Fruit fly (Drosophila melanogaster) whole organism, embryonic: ENCODE measurements around the gene CG2865.
A peak's percentile ranks its signal among the peaks of the same experiment; 100 is the strongest.

Experiments used
- Adf1 ChIP-seq: fragments of 200-800 bp; sonication (Bioruptor generic); IDR thresholded peaks from 2 replicates; pipeline ENCODE4 v1.3.6; 2022; ENCODE audit warnings: missing biosample characterization, missing genetic modification characterization
- CG10147 ChIP-seq: fragments of 200-800 bp; sonication (Bioruptor generic); optimal IDR thresholded peaks from 2 replicates; lab custom pipeline; 2019; ENCODE audit warnings: missing biosample characterization, mild to moderate bottlenecking, missing genetic modification characterization, moderate library complexity
- CG10209 ChIP-seq: fragments of 200-800 bp; sonication (Bioruptor generic); optimal IDR thresholded peaks from 3 replicates; lab custom pipeline; 2017; ENCODE audit warnings: missing biosample characterization, mild to moderate bottlenecking, missing genetic modification characterization, missing genetic modification reagents
- CG10274 ChIP-seq: fragments of 200-800 bp; sonication (Bioruptor generic); optimal IDR thresholded peaks from 3 replicates; lab custom pipeline; 2017; ENCODE audit warnings: missing biosample characterization, mild to moderate bottlenecking, missing genetic modification characterization
- CG10321 ChIP-seq: fragments of 200-800 bp; sonication (Bioruptor generic); IDR thresholded peaks from 2 replicates; pipeline ENCODE4 v1.3.6; 2022; ENCODE audit warnings: missing biosample characterization, missing genetic modification characterization
- CG10431 ChIP-seq: fragments of 200-800 bp; sonication (Bioruptor generic); optimal IDR thresholded peaks from 3 replicates; lab custom pipeline; 2018; ENCODE audit warnings: missing biosample characterization, mild to moderate bottlenecking, missing genetic modification characterization
- CG10462 ChIP-seq: fragments of 200-800 bp; sonication (Bioruptor generic); optimal IDR thresholded peaks from 2 replicates; lab custom pipeline; 2016; ENCODE audit warnings: missing biosample characterization, missing genetic modification characterization
- CG10979 ChIP-seq: fragments of 200-800 bp; sonication (Bioruptor generic); optimal IDR thresholded peaks from 2 replicates; lab custom pipeline; 2018; ENCODE audit warnings: missing biosample characterization, mild to moderate bottlenecking, missing genetic modification characterization, moderate library complexity
- CG11695 ChIP-seq: fragments of 200-800 bp; sonication (Bioruptor generic); IDR thresholded peaks from 3 replicates; pipeline ENCODE4 v1.3.6; 2022; ENCODE audit warnings: missing biosample characterization, missing genetic modification characterization
- CG12391 ChIP-seq: fragments of 200-800 bp; sonication (Bioruptor generic); optimal IDR thresholded peaks from 3 replicates; lab custom pipeline; 2018; ENCODE audit warnings: missing biosample characterization, mild to moderate bottlenecking, missing genetic modification characterization, moderate library complexity
- CG12659 ChIP-seq: fragments of 200-800 bp; sonication (Bioruptor generic); optimal IDR thresholded peaks from 3 replicates; lab custom pipeline; 2017; ENCODE audit warnings: mild to moderate bottlenecking, missing biosample characterization, missing genetic modification reagents, missing genetic modification characterization
- CG13624 ChIP-seq: fragments of 200-800 bp; sonication (Bioruptor generic); optimal IDR thresholded peaks from 2 replicates; lab custom pipeline; 2016; ENCODE audit warnings: missing biosample characterization, missing genetic modification characterization
- CG14965 ChIP-seq: fragments of 200-800 bp; sonication (Bioruptor generic); optimal IDR thresholded peaks from 2 replicates; lab custom pipeline; 2016; ENCODE audit warnings: missing biosample characterization, missing genetic modification characterization, borderline replicate concordance
- CG15479 ChIP-seq: fragments of 200-800 bp; sonication (Bioruptor generic); optimal IDR thresholded peaks from 3 replicates; lab custom pipeline; 2019; ENCODE audit warnings: missing biosample characterization, mild to moderate bottlenecking, missing genetic modification characterization, moderate library complexity
- CG1603 ChIP-seq: fragments of 200-800 bp; sonication (Bioruptor generic); optimal IDR thresholded peaks from 2 replicates; lab custom pipeline; 2019; ENCODE audit warnings: missing biosample characterization, mild to moderate bottlenecking, missing genetic modification characterization, moderate library complexity
- CG2712 ChIP-seq: fragments of 200-800 bp; optimal IDR thresholded peaks from 3 replicates; lab custom pipeline; 2019; ENCODE audit warnings: missing biosample characterization, mild to moderate bottlenecking, missing genetic modification characterization, moderate library complexity
- CG3838 ChIP-seq: fragments of 200-800 bp; sonication (Bioruptor generic); optimal IDR thresholded peaks from 3 replicates; lab custom pipeline; 2016; ENCODE audit warnings: missing biosample characterization, missing genetic modification characterization
- CG3847 ChIP-seq: fragments of 200-800 bp; sonication (Bioruptor generic); IDR thresholded peaks from 2 replicates; pipeline ENCODE4 v1.3.6; 2022; ENCODE audit warnings: missing biosample characterization, missing genetic modification characterization
- CG43689 ChIP-seq: fragments of 200-800 bp; sonication (Bioruptor generic); IDR thresholded peaks from 2 replicates; pipeline ENCODE4 v1.3.6; 2022; ENCODE audit warnings: missing biosample characterization, missing genetic modification characterization
- CG4424 ChIP-seq: fragments of 200-800 bp; sonication (Bioruptor generic); optimal IDR thresholded peaks from 3 replicates; lab custom pipeline; 2016; ENCODE audit warnings: missing biosample characterization, missing genetic modification characterization
- CG4820 ChIP-seq: fragments of 200-800 bp; sonication (Bioruptor generic); optimal IDR thresholded peaks from 3 replicates; lab custom pipeline; 2016; ENCODE audit warnings: missing biosample characterization, missing genetic modification characterization
- D19A ChIP-seq: fragments of 200-800 bp; optimal IDR thresholded peaks from 3 replicates; lab custom pipeline; 2019; ENCODE audit warnings: missing biosample characterization, mild to moderate bottlenecking, missing genetic modification characterization, moderate library complexity
- D19B ChIP-seq: fragments of 200-800 bp; sonication (Bioruptor generic); optimal IDR thresholded peaks from 2 replicates; lab custom pipeline; 2017; ENCODE audit warnings: missing biosample characterization, mild to moderate bottlenecking, missing genetic modification characterization
- Fer3 ChIP-seq: fragments of 200-800 bp; sonication (Bioruptor generic); optimal IDR thresholded peaks from 2 replicates; lab custom pipeline; 2018; ENCODE audit warnings: missing biosample characterization, mild to moderate bottlenecking, missing genetic modification characterization, moderate library complexity
- H15 ChIP-seq: fragments of 200-800 bp; sonication (Bioruptor generic); IDR thresholded peaks from 3 replicates; pipeline ENCODE4 v1.3.6; 2022; ENCODE audit warnings: missing biosample characterization, missing genetic modification characterization
- HLHmδ ChIP-seq: fragments of 200-800 bp; sonication (Bioruptor generic); optimal IDR thresholded peaks from 2 replicates; lab custom pipeline; 2018; ENCODE audit warnings: missing biosample characterization, mild to moderate bottlenecking, missing genetic modification characterization, moderate library complexity
- HmgD ChIP-seq: fragments of 200-800 bp; sonication (Bioruptor generic); optimal IDR thresholded peaks from 3 replicates; lab custom pipeline; 2016; ENCODE audit warnings: missing biosample characterization, missing genetic modification characterization
- Hmr ChIP-seq: fragments of 200-800 bp; sonication (Bioruptor generic); optimal IDR thresholded peaks from 3 replicates; lab custom pipeline; 2017; ENCODE audit warnings: mild to moderate bottlenecking, missing biosample characterization, missing genetic modification reagents, missing genetic modification characterization
- Hr78 ChIP-seq, 2 experiments: fragments of 200-800 bp in 1 of 2; fragments of >200 bp in 1 of 2; sonication (Bioruptor generic) in 1 of 2; optimal IDR thresholded peaks; 2 replicates each; lab custom pipeline; 2017 to 2019; ENCODE audit warnings: missing biosample characterization in 2 of 2, missing genetic modification characterization in 2 of 2, mild to moderate bottlenecking in 1 of 2, moderate library complexity in 1 of 2
- Jarid2 ChIP-seq: fragments of 200-800 bp; sonication (Bioruptor generic); optimal IDR thresholded peaks from 3 replicates; lab custom pipeline; 2017; ENCODE audit warnings: mild to moderate bottlenecking, missing biosample characterization, missing genetic modification reagents, missing genetic modification characterization
- Kr ChIP-seq: fragments of 200-800 bp; sonication (Bioruptor generic); optimal IDR thresholded peaks from 2 replicates; lab custom pipeline; 2017; ENCODE audit warnings: missing biosample characterization, mild to moderate bottlenecking, missing genetic modification characterization
- Med ChIP-seq: fragments of 200-800 bp; sonication (Bioruptor generic); peaks from one replicate; lab custom pipeline; 2016; ENCODE audit warnings: missing biosample characterization, missing genetic modification characterization, mild to moderate bottlenecking, inconsistent platforms, moderate library complexity
- Nf-YB ChIP-seq: fragments of 200-800 bp; sonication (Bioruptor generic); optimal IDR thresholded peaks from 3 replicates; lab custom pipeline; 2019; ENCODE audit warnings: missing biosample characterization, mild to moderate bottlenecking, missing genetic modification characterization, moderate library complexity
- Nf-YC ChIP-seq: fragments of 200-800 bp; optimal IDR thresholded peaks from 3 replicates; lab custom pipeline; 2019; ENCODE audit warnings: missing biosample characterization, mild to moderate bottlenecking, missing genetic modification characterization, moderate library complexity
- Ravus ChIP-seq: fragments of 200-800 bp; sonication (Bioruptor generic); IDR thresholded peaks from 2 replicates; pipeline ENCODE4 v1.3.6; 2022; ENCODE audit warnings: missing biosample characterization, missing genetic modification characterization
- Scr ChIP-seq: fragments of 200-800 bp; sonication (Bioruptor generic); IDR thresholded peaks from 2 replicates; pipeline ENCODE4 v1.3.6; 2022; ENCODE audit warnings: missing biosample characterization, missing genetic modification characterization; ENCODE audit not compliant: partially characterized antibody
- Xrp1 ChIP-seq: fragments of 200-800 bp; sonication (Bioruptor generic); IDR thresholded peaks from 2 replicates; pipeline ENCODE4 v1.3.6; 2022; ENCODE audit warnings: missing biosample characterization, missing genetic modification characterization
- bbx ChIP-seq: fragments of 200-800 bp; sonication (Bioruptor generic); IDR thresholded peaks from 2 replicates; pipeline ENCODE4 v1.3.6; 2022; ENCODE audit warnings: missing biosample characterization, missing genetic modification characterization; ENCODE audit not compliant: partially characterized antibody
- btn ChIP-seq: fragments of 200-800 bp; sonication (Bioruptor generic); optimal IDR thresholded peaks from 2 replicates; lab custom pipeline; 2016; ENCODE audit warnings: missing biosample characterization, missing genetic modification characterization
- chif ChIP-seq, 2 experiments: fragments of 200-800 bp; sonication (Bioruptor generic); optimal IDR thresholded peaks; 3 replicates each; lab custom pipeline; 2016; ENCODE audit warnings: missing biosample characterization in 2 of 2, missing genetic modification characterization in 2 of 2
- dan ChIP-seq: fragments of 200-800 bp; sonication (Bioruptor generic); IDR thresholded peaks from 2 replicates; pipeline ENCODE4 v1.3.6; 2022; ENCODE audit warnings: missing biosample characterization, missing genetic modification characterization
- ems ChIP-seq: fragments of 200-800 bp; sonication (Bioruptor generic); optimal IDR thresholded peaks from 3 replicates; lab custom pipeline; 2016; ENCODE audit warnings: missing biosample characterization, missing genetic modification characterization
- gce ChIP-seq: fragments of 200-800 bp; sonication (Bioruptor generic); IDR thresholded peaks from 3 replicates; pipeline ENCODE4 v1.3.6; 2022; ENCODE audit warnings: missing biosample characterization, missing genetic modification characterization
- gcm ChIP-seq: fragments of 200-800 bp; sonication (Bioruptor generic); optimal IDR thresholded peaks from 2 replicates; lab custom pipeline; 2019; ENCODE audit warnings: missing biosample characterization, mild to moderate bottlenecking, missing genetic modification characterization, moderate library complexity
- hbn ChIP-seq: fragments of 200-800 bp; sonication (Bioruptor generic); IDR thresholded peaks from 2 replicates; pipeline ENCODE4 v1.3.6; 2022; ENCODE audit warnings: missing biosample characterization, missing genetic modification characterization; ENCODE audit not compliant: partially characterized antibody
- kay ChIP-seq: fragments of 200-800 bp; sonication (Bioruptor generic); optimal IDR thresholded peaks from 2 replicates; lab custom pipeline; 2016; ENCODE audit warnings: missing biosample characterization, missing genetic modification characterization
- lmd ChIP-seq: fragments of 200-800 bp; sonication (Bioruptor generic); IDR thresholded peaks from 2 replicates; pipeline ENCODE4 v1.3.6; 2022; ENCODE audit warnings: missing biosample characterization, missing genetic modification characterization
- sisA ChIP-seq: fragments of 200-800 bp; sonication (Bioruptor generic); IDR thresholded peaks from 2 replicates; pipeline ENCODE4 v1.3.6; 2022; ENCODE audit warnings: missing biosample characterization, missing genetic modification characterization
- slbo ChIP-seq: fragments of 200-800 bp; sonication (Bioruptor generic); IDR thresholded peaks from 2 replicates; pipeline ENCODE4 v1.3.6; 2022; ENCODE audit warnings: missing biosample characterization, missing genetic modification characterization
- ssp ChIP-seq: fragments of 200-800 bp; sonication (Bioruptor generic); IDR thresholded peaks from 2 replicates; pipeline ENCODE4 v1.3.6; 2022; ENCODE audit warnings: missing biosample characterization, missing genetic modification characterization
- tgo ChIP-seq: fragments of 200-800 bp; sonication (Bioruptor generic); IDR thresholded peaks from 3 replicates; pipeline ENCODE4 v1.3.6; 2022; ENCODE audit warnings: missing biosample characterization, missing genetic modification characterization

The CG2865 gene

DNA sequence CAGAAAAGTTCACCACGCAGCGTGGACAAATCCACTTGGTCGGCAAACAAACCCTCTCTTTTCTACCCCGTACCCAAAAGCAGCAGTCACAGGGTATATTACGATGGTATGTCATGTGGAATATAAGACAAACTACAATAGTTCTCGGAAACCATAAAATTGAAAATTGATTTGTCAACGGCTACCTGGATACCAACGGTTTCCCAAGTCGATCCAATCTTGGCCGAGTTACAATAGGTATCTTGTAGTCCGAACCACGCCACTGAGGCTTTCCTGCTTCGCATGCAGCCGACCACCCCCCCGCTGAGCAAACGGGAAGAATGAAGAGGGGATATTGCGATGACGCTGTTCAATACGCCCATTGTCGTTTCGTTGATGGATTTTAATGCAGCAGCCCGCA, 25.2 kb upstream of the CG2865 start (continued):
- TF ChIP-seq CG10147 (GFP tag; lab: Kevin White, UChicago), result no peak
- peak; percentile 91 for TF ChIP-seq Med (GFP tag; lab: Kevin White, UChicago)
- TF ChIP-seq Xrp1, result peak; percentile 91
- TF ChIP-seq CG4424 (GFP tag; lab: Kevin White, UChicago), result peak; percentile 29
- peak; percentile 75; the same call in 2 of the 3 replicates for TF ChIP-seq gce (GFP tag; lab: Robert Waterston, UW)
- no peak for TF ChIP-seq Adf1 (GFP tag; lab: Robert Waterston, UW)
- TF ChIP-seq hbn, result no peak
- TF ChIP-seq CG1603 (tag; lab: Kevin White, UChicago), result peak; percentile 79
- no peak for TF ChIP-seq CG10462 (GFP tag; lab: Kevin White, UChicago)
- no peak for TF ChIP-seq Kr
- no peak for TF ChIP-seq CG43689
- no peak for TF ChIP-seq CG15479 (GFP tag; lab: Kevin White, UChicago)
- TF ChIP-seq sisA (GFP tag; lab: Robert Waterston, UW), result peak; percentile 75
- TF ChIP-seq tgo (GFP tag; lab: Robert Waterston, UW), result peak; percentile 76
- TF ChIP-seq CG4820 (GFP tag; lab: Kevin White, UChicago), result peak; percentile 40
- TF ChIP-seq D19B (GFP tag; lab: Kevin White, UChicago), result peak; percentile 85
- TF ChIP-seq CG10209 (GFP tag; lab: Kevin White, UChicago), result peak; percentile 36
- peak; percentile 37 for TF ChIP-seq kay (GFP tag; lab: Kevin White, UChicago)
- TF ChIP-seq Nf-YB (GFP tag; lab: Kevin White, UChicago), result peak; percentile 16
- peak; percentile 40 for TF ChIP-seq CG3847 (GFP tag; lab: Robert Waterston, UW)
- no peak; the same call in 2 of the 3 replicates for TF ChIP-seq CG11695 (GFP tag; lab: Robert Waterston, UW)
- peak; percentile 67 for TF ChIP-seq CG10979 (tag; lab: Kevin White, UChicago)
- TF ChIP-seq gcm (GFP tag; lab: Kevin White, UChicago), result no peak
- TF ChIP-seq Hmr, result peak; percentile 40
- TF ChIP-seq CG10321 (GFP tag; lab: Robert Waterston, UW), result no peak

dm6 chrX:2317347-2317832, 24.2 kb upstream of the CG2865 start:
- TF ChIP-seq btn (GFP tag; lab: Kevin White, UChicago), result no peak
- no peak for TF ChIP-seq ssp
- no peak for TF ChIP-seq D19A (tag; lab: Kevin White, UChicago)
- peak; percentile 9 for TF ChIP-seq Nf-YC (tag; lab: Kevin White, UChicago)
- no peak for TF ChIP-seq CG3838 (GFP tag; lab: Kevin White, UChicago)
- peak; percentile 18 for TF ChIP-seq CG2712 (tag; lab: Kevin White, UChicago)
- TF ChIP-seq chif (GFP tag; optimal IDR thresholded peaks at IDR 0.05; lab: Kevin White, UChicago), result no peak
- TF ChIP-seq CG10274 (GFP tag; lab: Kevin White, UChicago), result no peak
- TF ChIP-seq dan (GFP tag; lab: Robert Waterston, UW), result no peak
- TF ChIP-seq bbx (GFP tag; lab: Robert Waterston, UW), result no peak
- TF ChIP-seq H15, result no peak
- TF ChIP-seq slbo, result no peak
- TF ChIP-seq HLHmδ, result peak; percentile 85
- no peak for TF ChIP-seq CG14965
- TF ChIP-seq CG12391 (tag; lab: Kevin White, UChicago), result no peak
- TF ChIP-seq Fer3, result no peak
- no peak for TF ChIP-seq lmd (GFP tag; lab: Robert Waterston, UW)
- TF ChIP-seq HmgD (GFP tag; lab: Kevin White, UChicago), result no peak
- no peak for TF ChIP-seq ems (GFP tag; lab: Kevin White, UChicago)
- no peak for TF ChIP-seq CG12659
- TF ChIP-seq CG13624 (GFP tag; lab: Kevin White, UChicago), result no peak
- peak; percentile 31 for TF ChIP-seq Scr (GFP tag; lab: Robert Waterston, UW)
- no peak for TF ChIP-seq Ravus (GFP tag; lab: Robert Waterston, UW)
- no peak for TF ChIP-seq Hr78 (GFP tag; optimal IDR thresholded peaks at IDR 0.05; lab: Kevin White, UChicago)
- no peak for TF ChIP-seq hbn
- peak; percentile 49 for TF ChIP-seq CG10431 (GFP tag; lab: Kevin White, UChicago)
- no peak for TF ChIP-seq Jarid2
